Fruit fly (Drosophila melanogaster) whole organism, embryonic: ENCODE data around the gene kibra.
A peak's percentile ranks its signal among the peaks of the same experiment; 100 is the strongest.

Source experiments
- Aef1 ChIP-seq: fragments of 200-800 bp; sonication (Bioruptor generic); IDR thresholded peaks from 3 replicates; pipeline ENCODE4 v1.3.6; 2022; ENCODE audit warnings: missing biosample characterization, missing genetic modification characterization
- Atf-2 ChIP-seq: fragments of 200-800 bp; sonication (Bioruptor generic); optimal IDR thresholded peaks from 2 replicates; lab custom pipeline; 2016; ENCODE audit warnings: missing biosample characterization, missing genetic modification characterization
- CG10565 ChIP-seq: fragments of 200-800 bp; sonication (Bioruptor generic); optimal IDR thresholded peaks from 3 replicates; lab custom pipeline; 2016; ENCODE audit warnings: missing biosample characterization, mild to moderate bottlenecking, missing genetic modification characterization
- CG10654 ChIP-seq: fragments of 200-800 bp; sonication (Bioruptor generic); optimal IDR thresholded peaks from 2 replicates; lab custom pipeline; 2016; ENCODE audit warnings: missing biosample characterization, missing genetic modification characterization
- CG11560 ChIP-seq: fragments of 200-800 bp; sonication (Bioruptor generic); IDR thresholded peaks from 3 replicates; pipeline ENCODE4 v1.3.6; 2022; ENCODE audit warnings: missing biosample characterization, missing genetic modification characterization
- CG17186 ChIP-seq: fragments of 200-800 bp; sonication (Bioruptor generic); optimal IDR thresholded peaks from 3 replicates; lab custom pipeline; 2017; ENCODE audit warnings: missing biosample characterization, missing genetic modification reagents, missing genetic modification characterization
- CG17829 ChIP-seq: fragments of 200-800 bp; optimal IDR thresholded peaks from 2 replicates; lab custom pipeline; 2019; ENCODE audit warnings: missing biosample characterization, mild to moderate bottlenecking, missing genetic modification characterization, moderate library complexity
- CG17912 ChIP-seq: fragments of 200-800 bp; sonication (Bioruptor generic); optimal IDR thresholded peaks from 2 replicates; lab custom pipeline; 2018; ENCODE audit warnings: missing biosample characterization, mild to moderate bottlenecking, missing genetic modification characterization
- CG2712 ChIP-seq: fragments of 200-800 bp; optimal IDR thresholded peaks from 3 replicates; lab custom pipeline; 2019; ENCODE audit warnings: missing biosample characterization, mild to moderate bottlenecking, missing genetic modification characterization, moderate library complexity
- CG2875 ChIP-seq: fragments of 200-800 bp; sonication (Bioruptor generic); optimal IDR thresholded peaks from 2 replicates; lab custom pipeline; 2017; ENCODE audit warnings: missing biosample characterization, mild to moderate bottlenecking, missing genetic modification characterization, missing genetic modification reagents
- CG31441 ChIP-seq: fragments of 200-800 bp; sonication (Bioruptor generic); IDR thresholded peaks from 2 replicates; pipeline ENCODE4 v1.3.6; 2022; ENCODE audit warnings: missing biosample characterization, missing genetic modification characterization
- CG34224 ChIP-seq: fragments of 200-800 bp; sonication (Bioruptor generic); IDR thresholded peaks from 3 replicates; pipeline ENCODE4 v1.3.6; 2022; ENCODE audit warnings: missing biosample characterization, missing genetic modification characterization; ENCODE audit not compliant: partially characterized antibody
- CG4328 ChIP-seq: fragments of 200-800 bp; sonication (Bioruptor generic); optimal IDR thresholded peaks from 3 replicates; lab custom pipeline; 2017; ENCODE audit warnings: missing biosample characterization, missing genetic modification reagents, missing genetic modification characterization
- CG43689 ChIP-seq: fragments of 200-800 bp; sonication (Bioruptor generic); IDR thresholded peaks from 2 replicates; pipeline ENCODE4 v1.3.6; 2022; ENCODE audit warnings: missing biosample characterization, missing genetic modification characterization
- CG6654 ChIP-seq: fragments of 200-800 bp; sonication (Bioruptor generic); optimal IDR thresholded peaks from 2 replicates; lab custom pipeline; 2017; ENCODE audit warnings: missing biosample characterization, mild to moderate bottlenecking, missing genetic modification characterization
- CG9797 ChIP-seq: fragments of 200-800 bp; sonication (Bioruptor generic); optimal IDR thresholded peaks from 3 replicates; lab custom pipeline; 2018; ENCODE audit warnings: missing biosample characterization, mild to moderate bottlenecking, missing genetic modification characterization
- CkIIα-i1 ChIP-seq: fragments of 200-800 bp; sonication (Bioruptor generic); IDR thresholded peaks from 2 replicates; pipeline ENCODE4 v1.3.6; 2022; ENCODE audit warnings: missing biosample characterization, missing genetic modification characterization
- Doc2 ChIP-seq: fragments of 200-800 bp; sonication (Bioruptor generic); IDR thresholded peaks from 2 replicates; pipeline ENCODE4 v1.3.6; 2022; ENCODE audit warnings: missing biosample characterization, missing genetic modification characterization
- Doc3 ChIP-seq: fragments of 200-800 bp; sonication (Bioruptor generic); IDR thresholded peaks from 3 replicates; pipeline ENCODE4 v1.3.6; 2022; ENCODE audit warnings: missing biosample characterization, missing genetic modification characterization; ENCODE audit not compliant: partially characterized antibody
- Ets65A ChIP-seq: fragments of 200-800 bp; sonication (Bioruptor generic); peaks from one replicate; lab custom pipeline; 2016; ENCODE audit warnings: missing biosample characterization, missing genetic modification characterization
- HHEX ChIP-seq: fragments of 200-800 bp; sonication (Bioruptor generic); optimal IDR thresholded peaks from 3 replicates; lab custom pipeline; 2017; ENCODE audit warnings: missing biosample characterization, mild to moderate bottlenecking, missing genetic modification characterization, missing genetic modification reagents
- Hsf ChIP-seq: fragments of 200-800 bp; sonication (Bioruptor generic); optimal IDR thresholded peaks from 3 replicates; lab custom pipeline; 2016; ENCODE audit warnings: missing biosample characterization, missing genetic modification characterization
- Jarid2 ChIP-seq: fragments of 200-800 bp; sonication (Bioruptor generic); optimal IDR thresholded peaks from 3 replicates; lab custom pipeline; 2017; ENCODE audit warnings: mild to moderate bottlenecking, missing biosample characterization, missing genetic modification reagents, missing genetic modification characterization
- MESR4 ChIP-seq: fragments of 200-800 bp; sonication (Bioruptor generic); optimal IDR thresholded peaks from 2 replicates; lab custom pipeline; 2018; ENCODE audit warnings: missing biosample characterization, mild to moderate bottlenecking, missing genetic modification characterization, moderate library complexity
- Neu2 ChIP-seq: fragments of 200-800 bp; sonication (Bioruptor generic); optimal IDR thresholded peaks from 3 replicates; lab custom pipeline; 2016; ENCODE audit warnings: missing biosample characterization, missing genetic modification characterization, borderline replicate concordance
- Nf-YC ChIP-seq: fragments of 200-800 bp; optimal IDR thresholded peaks from 3 replicates; lab custom pipeline; 2019; ENCODE audit warnings: missing biosample characterization, mild to moderate bottlenecking, missing genetic modification characterization, moderate library complexity
- NfI ChIP-seq: fragments of 200-800 bp; sonication (Bioruptor generic); optimal IDR thresholded peaks from 3 replicates; lab custom pipeline; 2018; ENCODE audit warnings: missing biosample characterization, mild to moderate bottlenecking, missing genetic modification characterization, moderate library complexity
- Ravus ChIP-seq: fragments of 200-800 bp; sonication (Bioruptor generic); IDR thresholded peaks from 2 replicates; pipeline ENCODE4 v1.3.6; 2022; ENCODE audit warnings: missing biosample characterization, missing genetic modification characterization
- Side ChIP-seq: fragments of 200-800 bp; sonication (Bioruptor generic); optimal IDR thresholded peaks from 2 replicates; lab custom pipeline; 2016; ENCODE audit warnings: missing biosample characterization, missing genetic modification characterization
- Tbp ChIP-seq: fragments of >200 bp; optimal IDR thresholded peaks from 2 replicates; lab custom pipeline; 2018; ENCODE audit warnings: missing biosample characterization, missing genetic modification characterization
- amos ChIP-seq: fragments of 200-800 bp; sonication (Bioruptor generic); IDR thresholded peaks from 2 replicates; pipeline ENCODE4 v1.3.6; 2022; ENCODE audit warnings: missing biosample characterization, missing genetic modification characterization; ENCODE audit not compliant: partially characterized antibody
- bbx ChIP-seq: fragments of 200-800 bp; sonication (Bioruptor generic); IDR thresholded peaks from 2 replicates; pipeline ENCODE4 v1.3.6; 2022; ENCODE audit warnings: missing biosample characterization, missing genetic modification characterization; ENCODE audit not compliant: partially characterized antibody
- bigmax ChIP-seq: fragments of 200-800 bp; sonication (Bioruptor generic); optimal IDR thresholded peaks from 2 replicates; lab custom pipeline; 2018; ENCODE audit warnings: missing biosample characterization, mild to moderate bottlenecking, missing genetic modification characterization
- bsh ChIP-seq, 2 experiments: fragments of 200-800 bp; sonication (Bioruptor generic); optimal IDR thresholded peaks; 2 replicates each; lab custom pipeline; 2017 to 2018; ENCODE audit warnings: mild to moderate bottlenecking in 2 of 2, missing biosample characterization in 2 of 2, missing genetic modification characterization in 2 of 2, moderate library complexity in 1 of 2
- caup ChIP-seq: fragments of 200-800 bp; sonication (Bioruptor generic); optimal IDR thresholded peaks from 3 replicates; lab custom pipeline; 2017; ENCODE audit warnings: missing biosample characterization, mild to moderate bottlenecking, missing genetic modification characterization, moderate library complexity; ENCODE audit not compliant: severe bottlenecking
- ci ChIP-seq: fragments of 200-800 bp; sonication (Bioruptor generic); IDR thresholded peaks from 3 replicates; pipeline ENCODE4 v1.3.6; 2022; ENCODE audit warnings: missing biosample characterization, missing genetic modification characterization
- dm ChIP-seq: fragments of 200-800 bp; sonication (Bioruptor generic); optimal IDR thresholded peaks from 3 replicates; lab custom pipeline; 2016; ENCODE audit warnings: missing biosample characterization, missing genetic modification characterization
- eyg ChIP-seq: fragments of 200-800 bp; sonication (Bioruptor generic); optimal IDR thresholded peaks from 3 replicates; lab custom pipeline; 2016; ENCODE audit warnings: missing biosample characterization, missing genetic modification characterization
- gsb ChIP-seq: fragments of 200-800 bp; sonication (Bioruptor generic); IDR thresholded peaks from 2 replicates; pipeline ENCODE4 v1.3.6; 2022; ENCODE audit warnings: missing biosample characterization, missing genetic modification characterization
- ken ChIP-seq: fragments of 200-800 bp; sonication (Bioruptor generic); IDR thresholded peaks from 3 replicates; pipeline ENCODE4 v1.3.6; 2022; ENCODE audit warnings: missing biosample characterization, missing genetic modification characterization
- lab ChIP-seq: fragments of 200-800 bp; sonication (Bioruptor generic); optimal IDR thresholded peaks from 3 replicates; lab custom pipeline; 2017; ENCODE audit warnings: missing biosample characterization, missing genetic modification characterization, mild to moderate bottlenecking, moderate library complexity, missing genetic modification reagents
- luna ChIP-seq: fragments of 200-800 bp; sonication (Bioruptor generic); optimal IDR thresholded peaks from 2 replicates; lab custom pipeline; 2016; ENCODE audit warnings: missing biosample characterization, missing genetic modification characterization
- odd ChIP-seq: fragments of 200-800 bp; sonication (Bioruptor generic); optimal IDR thresholded peaks from 2 replicates; lab custom pipeline; 2017; ENCODE audit warnings: missing biosample characterization, mild to moderate bottlenecking, missing genetic modification characterization
- onecut ChIP-seq: fragments of 200-800 bp; sonication (Bioruptor generic); IDR thresholded peaks from 2 replicates; pipeline ENCODE4 v1.3.6; 2022; ENCODE audit warnings: missing biosample characterization, missing genetic modification characterization
- repo ChIP-seq: fragments of 200-800 bp; sonication (Bioruptor generic); optimal IDR thresholded peaks from 2 replicates; lab custom pipeline; 2016; ENCODE audit warnings: missing biosample characterization, missing genetic modification characterization
- row ChIP-seq: fragments of 200-800 bp; sonication (Bioruptor generic); IDR thresholded peaks from 3 replicates; pipeline ENCODE4 v1.3.6; 2022; ENCODE audit warnings: missing biosample characterization, missing genetic modification characterization
- slbo ChIP-seq: fragments of 200-800 bp; sonication (Bioruptor generic); IDR thresholded peaks from 2 replicates; pipeline ENCODE4 v1.3.6; 2022; ENCODE audit warnings: missing biosample characterization, missing genetic modification characterization
- sug ChIP-seq: fragments of 200-800 bp; optimal IDR thresholded peaks from 2 replicates; lab custom pipeline; 2019; ENCODE audit warnings: missing biosample characterization, mild to moderate bottlenecking, missing genetic modification characterization, moderate library complexity
- tll ChIP-seq, 2 experiments: fragments of 200-800 bp in 1 of 2; fragments of >200 bp in 1 of 2; sonication (Bioruptor generic) in 1 of 2; optimal IDR thresholded peaks; 2 replicates each; lab custom pipeline; 2017 to 2019; ENCODE audit warnings: missing biosample characterization in 2 of 2, missing genetic modification characterization in 2 of 2, mild to moderate bottlenecking in 1 of 2, moderate library complexity in 1 of 2
- toy ChIP-seq: fragments of 200-800 bp; sonication (Bioruptor generic); IDR thresholded peaks from 2 replicates; pipeline ENCODE4 v1.3.6; 2022; ENCODE audit warnings: missing biosample characterization, missing genetic modification characterization
- zfh2 ChIP-seq: fragments of 200-800 bp; sonication (Bioruptor generic); optimal IDR thresholded peaks from 2 replicates; lab custom pipeline; 2016; ENCODE audit warnings: missing biosample characterization, missing genetic modification characterization

Gene kibra

dm6 chr3R:14742928-14743327 lies 18.9 kb upstream of the kibra start (continued):
- TF ChIP-seq amos (GFP tag; lab: Robert Waterston, UW) (no peak), bsh (GFP tag; optimal IDR thresholded peaks at IDR 0.05; lab: Kevin White, UChicago) (peak in 1 of 2 experiments; percentile 82), Atf-2 (GFP tag; lab: Kevin White, UChicago) (no peak), Side (GFP tag; lab: Kevin White, UChicago) (no peak), MESR4 (GFP tag; lab: Kevin White, UChicago) (no peak), CG34224 (GFP tag; lab: Robert Waterston, UW) (no peak), CG6654 (no peak), ci (GFP tag; lab: Robert Waterston, UW) (peak; percentile 86), onecut (peak; percentile 60), NfI (peak; percentile 8), CG17829 (peak; percentile 68), Tbp (GFP tag; lab: Kevin White, UChicago) (no peak), sug (tag; lab: Kevin White, UChicago) (no peak), CG10565 (no peak), repo (GFP tag; lab: Kevin White, UChicago) (no peak), HHEX (GFP tag; lab: Kevin White, UChicago) (no peak), Ets65A (GFP tag; lab: Kevin White, UChicago) (peak; percentile 92), luna (GFP tag; lab: Kevin White, UChicago) (no peak), CkIIα-i1 (GFP tag; lab: Robert Waterston, UW) (no peak), CG31441 (GFP tag; lab: Robert Waterston, UW) (peak; percentile 64), caup (no peak), Neu2 (GFP tag; lab: Kevin White, UChicago) (no peak), odd (GFP tag; lab: Kevin White, UChicago) (no peak), bigmax (GFP tag; lab: Kevin White, UChicago) (no peak), CG9797 (GFP tag; lab: Kevin White, UChicago) (no peak), row (peak; percentile 75), ken (GFP tag; lab: Robert Waterston, UW) (peak; percentile 74; the same call in 2 of the 3 replicates), CG2875 (GFP tag; lab: Kevin White, UChicago) (peak; percentile 46), bbx (GFP tag; lab: Robert Waterston, UW) (no peak), Nf-YC (tag; lab: Kevin White, UChicago) (no peak), CG2712 (tag; lab: Kevin White, UChicago) (peak; percentile 76), gsb (GFP tag; lab: Robert Waterston, UW) (no peak), Doc2 (no peak), CG4328 (no peak), eyg (no peak), zfh2 (GFP tag; lab: Kevin White, UChicago) (no peak), Hsf (GFP tag; lab: Kevin White, UChicago) (peak; percentile 23), CG10654 (GFP tag; lab: Kevin White, UChicago) (no peak), toy (no peak), Doc3 (GFP tag; lab: Robert Waterston, UW) (no peak), Jarid2 (GFP tag; lab: Kevin White, UChicago) (no peak), CG17912 (no peak), Aef1 (peak; percentile 53; the same call in 1 of the 3 replicates), slbo (peak; percentile 49), CG43689 (GFP tag; lab: Robert Waterston, UW) (no peak), CG11560 (tag; lab: Robert Waterston, UW) (no peak), Ravus (GFP tag; lab: Robert Waterston, UW) (no peak), tll (GFP tag; optimal IDR thresholded peaks at IDR 0.05; lab: Kevin White, UChicago) (no peak), dm (GFP tag; lab: Kevin White, UChicago) (no peak), lab (peak; percentile 34), CG17186 (GFP tag; lab: Kevin White, UChicago) (no peak)
